Worm (Caenorhabditis elegans): ENCODE data around the gene Y46E12BL.2.

DNA sequence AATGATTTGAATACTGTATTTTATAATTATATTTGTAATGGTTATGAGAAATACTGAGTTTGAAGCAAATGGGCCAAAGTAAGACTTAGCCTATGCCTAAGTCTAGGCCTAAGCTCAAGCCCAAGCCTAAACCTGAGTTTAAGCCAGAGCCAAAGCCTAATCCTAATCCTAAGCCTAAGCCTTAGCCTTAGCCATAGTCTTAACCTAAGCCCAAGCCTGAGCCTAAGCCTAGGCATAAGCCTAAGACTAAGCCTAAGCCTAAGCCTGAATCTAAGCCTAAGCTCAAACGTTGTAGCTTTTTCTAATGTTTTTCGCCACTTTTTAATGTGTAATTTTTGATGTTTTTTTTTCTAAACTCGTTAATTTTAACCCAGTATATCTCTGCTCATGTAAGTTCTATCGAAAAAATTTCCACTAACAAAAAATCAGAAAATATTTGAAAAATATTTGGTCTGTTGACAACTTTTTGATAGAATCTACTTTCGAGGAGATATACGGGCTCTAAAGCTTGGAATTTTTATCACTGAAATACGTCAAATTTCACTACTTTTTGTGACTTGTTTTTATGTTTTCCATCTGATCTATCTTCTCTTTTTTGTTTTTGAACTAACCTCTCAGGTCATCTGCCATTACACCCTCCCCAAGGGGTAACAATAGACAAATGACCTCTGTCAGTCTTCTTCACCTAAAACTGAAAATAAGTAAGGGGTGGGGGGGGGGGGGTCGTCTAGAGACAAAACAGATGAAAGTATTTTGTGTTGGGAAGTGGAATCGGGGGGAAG lies 28.5 kb upstream of the Y46E12BL.2 start:
- no peak for TF ChIP-seq ceh-16 (tag; optimal IDR thresholded peaks at IDR 0.05)
- TF ChIP-seq skn-1 (tag; optimal IDR thresholded peaks at IDR 0.05), result no peak
- no peak for TF ChIP-seq nhr-21 (tag; optimal IDR thresholded peaks at IDR 0.05)
- TF ChIP-seq fos-1 (tag; optimal IDR thresholded peaks at IDR 0.05), result no peak
- no peak for TF ChIP-seq mdl-1 (tag; optimal IDR thresholded peaks at IDR 0.05)
- no peak for TF ChIP-seq blmp-1 (tag; optimal IDR thresholded peaks at IDR 0.05; ENCODE audit: insufficient read depth)
- no peak for TF ChIP-seq nhr-12 (tag; optimal IDR thresholded peaks at IDR 0.05)
